Worm (Caenorhabditis elegans): ENCODE data around the gene ZK370.4.

ce11 chrIII:8739786-8740185, 8.6 kb upstream of the ZK370.4 start:
- no peak for TF ChIP-seq ztf-23 (GFP tag; IDR thresholded peaks at IDR 0.05)
- no peak for TF ChIP-seq T22C8.4 (GFP tag; IDR thresholded peaks at IDR 0.05)
- no peak for TF ChIP-seq flt-1 (GFP tag; IDR thresholded peaks at IDR 0.05)
- TF ChIP-seq cog-1 (tag; optimal IDR thresholded peaks at IDR 0.05) = no peak
- TF ChIP-seq ztf-29 (GFP tag; IDR thresholded peaks at IDR 0.05) = no peak
- no peak for TF ChIP-seq tab-1 (GFP tag; IDR thresholded peaks at IDR 0.05)
